Worm (Caenorhabditis elegans) whole organism, early embryonic: ENCODE data around the gene ZK616.2.

Experiments used
- B0310.2 ChIP-seq: sonication (generic microtip); optimal IDR thresholded peaks from 2 replicates; lab custom pipeline; 2016; ENCODE audit warnings: mild to moderate bottlenecking, missing genetic modification characterization, missing compliant biosample characterization
- F13C5.2 ChIP-seq: sonication (generic microtip); optimal IDR thresholded peaks from 2 replicates; lab custom pipeline; 2017; ENCODE audit warnings: mild to moderate bottlenecking, missing genetic modification characterization, inconsistent platforms, missing compliant biosample characterization
- ama-1 ChIP-seq: fragments of 150-350 bp; optimal IDR thresholded peaks from 2 replicates; lab custom pipeline; 2014
- ceh-13 ChIP-seq: fragments of 200-800 bp; sonication (Bioruptor generic); optimal IDR thresholded peaks from 2 replicates; lab custom pipeline; 2018; ENCODE audit warnings: mild to moderate bottlenecking, missing genetic modification characterization, missing compliant biosample characterization
- ceh-36 ChIP-seq: sonication (generic microtip); optimal IDR thresholded peaks from 2 replicates; lab custom pipeline; 2016; ENCODE audit warnings: missing genetic modification characterization, inconsistent platforms, missing compliant biosample characterization
- ets-7 ChIP-seq: sonication (generic microtip); optimal IDR thresholded peaks from 2 replicates; lab custom pipeline; 2016; ENCODE audit warnings: missing genotype, missing genetic modification characterization, missing compliant biosample characterization
- flt-1 ChIP-seq: fragments of 200-800 bp; sonication (Bioruptor generic); IDR thresholded peaks from 2 replicates; pipeline ENCODE4 v1.3.6; 2022; ENCODE audit warnings: missing genetic modification characterization, missing compliant biosample characterization
- hmbx-1 ChIP-seq: sonication (generic microtip); optimal IDR thresholded peaks from 2 replicates; lab custom pipeline; 2016; ENCODE audit warnings: mild to moderate bottlenecking, missing genetic modification characterization, missing compliant biosample characterization
- hnd-1 ChIP-seq: sonication (generic microtip); optimal IDR thresholded peaks from 2 replicates; lab custom pipeline; 2016; ENCODE audit warnings: missing genetic modification characterization, missing compliant biosample characterization
- scrt-1 ChIP-seq: fragments of 200-800 bp; sonication (Bioruptor generic); IDR thresholded peaks from 2 replicates; pipeline ENCODE4 v1.3.6; 2022; ENCODE audit warnings: missing genetic modification characterization, missing compliant biosample characterization
- sea-1 ChIP-seq: fragments of 200-800 bp; sonication (Bioruptor generic); conservative IDR thresholded peaks from 2 replicates; pipeline ENCODE4 v1.3.6; 2022; ENCODE audit warnings: missing genetic modification characterization, missing compliant biosample characterization
- tbx-11 ChIP-seq: fragments of 200-800 bp; sonication (Bioruptor generic); IDR thresholded peaks from 2 replicates; pipeline ENCODE4 v1.3.6; 2022; ENCODE audit warnings: missing genetic modification characterization, missing compliant biosample characterization
- tbx-37 ChIP-seq: fragments of 200-800 bp; sonication (Bioruptor generic); conservative IDR thresholded peaks from 2 replicates; pipeline ENCODE4 v1.3.6; 2022; ENCODE audit warnings: missing genetic modification reagents, missing genetic modification characterization, missing compliant biosample characterization
- tra-4 ChIP-seq: sonication (generic microtip); optimal IDR thresholded peaks from 2 replicates; lab custom pipeline; 2017; ENCODE audit warnings: missing genetic modification characterization, missing compliant biosample characterization

ce11 chrIV:5393566-5393965 lies 4.1 kb upstream of the ZK616.2 start:
- TF ChIP-seq ets-7 (tag; lab: Kevin White, UChicago), result no peak
- TF ChIP-seq ama-1 (lab: Kevin White, UChicago), result no peak
- no peak for TF ChIP-seq tbx-37 (GFP tag; lab: Robert Waterston, UW)
- no peak for TF ChIP-seq sea-1
- TF ChIP-seq F13C5.2 (tag; lab: Kevin White, UChicago), result no peak
- TF ChIP-seq hnd-1 (tag; lab: Kevin White, UChicago), result no peak
- no peak for TF ChIP-seq tra-4 (tag; lab: Kevin White, UChicago)
- TF ChIP-seq tbx-11 (GFP tag; lab: Robert Waterston, UW), result no peak
- no peak for TF ChIP-seq ceh-36 (tag; lab: Kevin White, UChicago)
- no peak for TF ChIP-seq ceh-13 (GFP tag; lab: Kevin White, UChicago)
- TF ChIP-seq B0310.2, result no peak
- TF ChIP-seq scrt-1 (GFP tag; lab: Robert Waterston, UW), result no peak
- TF ChIP-seq hmbx-1, result no peak
- TF ChIP-seq flt-1, result no peak
